Worm (Caenorhabditis elegans): ENCODE results near the gene lin-13.

DNA sequence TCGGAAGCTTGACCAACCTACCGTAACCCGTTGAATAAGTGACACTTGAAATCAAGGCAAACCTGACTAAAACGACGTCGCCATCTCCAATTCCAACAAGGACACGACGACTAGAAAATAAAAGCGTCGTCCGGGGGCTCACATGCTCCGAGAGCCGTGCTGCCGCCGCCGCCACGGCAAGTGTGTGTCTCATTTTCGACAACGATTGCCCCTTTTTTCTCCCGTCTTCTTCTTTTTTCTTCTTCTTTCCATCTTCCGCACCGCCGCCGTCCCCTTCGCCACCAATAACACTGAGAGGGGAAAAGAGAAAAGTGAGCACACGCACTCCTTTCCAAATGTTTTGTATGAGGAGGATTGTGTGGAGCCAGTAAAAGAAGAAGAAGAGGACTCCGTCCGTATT is 48.1 kb downstream of the lin-13 start:
- TF ChIP-seq ama-1 (optimal IDR thresholded peaks at IDR 0.05) (no peak), daf-12 (tag; optimal IDR thresholded peaks at IDR 0.05) (no peak), ceh-9 (tag; optimal IDR thresholded peaks at IDR 0.05) (no peak), nhr-67 (tag; optimal IDR thresholded peaks at IDR 0.05) (no peak), lin-15B (tag; optimal IDR thresholded peaks at IDR 0.05) (no peak), R02D3.7 (tag; optimal IDR thresholded peaks at IDR 0.05) (no peak)
